Worm (Caenorhabditis elegans): ENCODE measurements around the gene grd-12.

The grd-12 gene

DNA sequence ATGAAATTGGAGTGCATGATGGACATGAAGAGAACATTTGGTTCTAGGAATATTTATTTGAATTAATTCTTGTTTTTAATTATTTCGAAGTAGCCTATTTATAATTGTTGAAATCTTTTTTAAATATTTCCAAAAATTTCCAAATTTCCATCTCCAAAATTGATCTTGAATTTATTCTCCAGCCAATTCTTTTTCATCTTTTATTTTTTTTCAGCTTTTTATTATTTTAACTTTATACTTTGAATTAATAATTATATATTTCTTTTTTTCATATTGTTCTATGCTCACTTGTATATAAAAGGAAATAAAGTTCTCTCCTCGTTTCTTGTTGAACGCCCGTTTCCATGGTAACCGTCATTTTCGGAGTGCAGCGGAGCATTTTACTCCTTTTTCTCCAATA, 1.6 kb downstream of the grd-12 start, which contains the start of gene xbx-1:
xbx-1 (plus strand) TSS at position 301 of the 400 bp plus-strand sequence.
- no peak for TF ChIP-seq him-1 (tag; optimal IDR thresholded peaks at IDR 0.05)
- TF ChIP-seq dao-5 (tag; optimal IDR thresholded peaks at IDR 0.05), result no peak
- no peak for TF ChIP-seq W03F9.2 (tag; optimal IDR thresholded peaks at IDR 0.05)

DNA sequence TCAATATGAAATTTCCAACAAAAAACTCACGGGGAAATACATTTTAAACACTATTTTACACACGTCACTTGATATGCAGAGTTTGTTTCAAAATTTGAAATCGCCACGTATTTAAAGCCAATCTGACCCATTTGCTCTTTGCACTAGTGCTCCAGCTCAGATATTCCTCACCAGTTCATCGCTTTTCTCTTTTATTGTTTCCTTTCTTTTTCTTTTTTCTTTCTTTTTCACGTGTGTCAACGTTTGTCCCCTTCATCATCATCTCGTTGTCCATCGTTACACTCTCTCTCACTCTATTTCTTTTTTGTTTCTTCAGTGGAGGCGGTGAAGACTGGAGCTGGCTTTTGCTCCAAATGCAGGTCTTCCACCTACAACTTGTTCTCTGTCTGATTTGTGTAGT, 6.3 kb downstream of the grd-12 start, which contains the start of gene F02D8.4:
F02D8.4 (plus strand) TSS at position 301 of the 400 bp plus-strand sequence.
- TF ChIP-seq him-1 (tag; optimal IDR thresholded peaks at IDR 0.05) (no peak), W03F9.2 (tag; optimal IDR thresholded peaks at IDR 0.05) (no peak), dao-5 (tag; optimal IDR thresholded peaks at IDR 0.05) (no peak)

- TF ChIP-seq W03F9.2 (tag; optimal IDR thresholded peaks at IDR 0.05) (no peak), dao-5 (tag; optimal IDR thresholded peaks at IDR 0.05) (no peak), him-1 (tag; optimal IDR thresholded peaks at IDR 0.05) (no peak)
Observed at ce11 chrV:14990843-14991242, 12.5 kb downstream of the grd-12 start, which contains the start of the genes cdt-2 and T01C3.2. TSS of gene cdt-2 (minus strand) at chrV:14991126. TSS of gene T01C3.2 (plus strand) at chrV:14991168.

ce11 chrV:14991489-14991888, 13.2 kb downstream of the grd-12 start:
- no peak for TF ChIP-seq him-1 (tag; optimal IDR thresholded peaks at IDR 0.05)
- no peak for TF ChIP-seq W03F9.2 (tag; optimal IDR thresholded peaks at IDR 0.05)
- TF ChIP-seq dao-5 (tag; optimal IDR thresholded peaks at IDR 0.05), result no peak

DNA sequence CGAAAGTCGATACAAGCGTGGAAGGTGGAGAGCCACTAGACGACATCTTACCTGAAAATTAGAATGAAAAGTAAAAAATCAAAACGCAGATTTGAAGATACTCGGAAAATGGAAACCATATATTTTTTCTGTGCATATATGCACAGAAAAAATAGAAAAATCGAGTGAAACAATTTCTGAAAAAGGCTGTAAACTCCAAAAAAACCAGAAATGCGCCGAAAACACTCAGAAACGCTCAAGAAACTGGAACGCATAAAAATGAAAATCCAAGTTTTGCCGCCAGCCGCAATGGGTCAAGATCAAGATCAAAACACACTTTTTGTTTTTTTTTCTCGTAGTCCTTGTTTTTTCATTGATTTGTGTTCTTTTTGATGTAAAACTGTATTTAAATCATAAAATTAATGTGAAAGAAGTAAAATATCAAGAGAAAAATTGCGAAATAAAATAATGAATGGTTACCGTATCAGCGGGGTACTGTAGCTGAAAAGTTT, 14.4 kb downstream of the grd-12 start, which contains the start of gene T01C3.3:
T01C3.3 (minus strand) TSS at position 51 of the 491 bp plus-strand sequence.
- TF ChIP-seq him-1 (tag; optimal IDR thresholded peaks at IDR 0.05) (no peak), W03F9.2 (tag; optimal IDR thresholded peaks at IDR 0.05) (no peak), dao-5 (tag; optimal IDR thresholded peaks at IDR 0.05) (no peak)

DNA sequence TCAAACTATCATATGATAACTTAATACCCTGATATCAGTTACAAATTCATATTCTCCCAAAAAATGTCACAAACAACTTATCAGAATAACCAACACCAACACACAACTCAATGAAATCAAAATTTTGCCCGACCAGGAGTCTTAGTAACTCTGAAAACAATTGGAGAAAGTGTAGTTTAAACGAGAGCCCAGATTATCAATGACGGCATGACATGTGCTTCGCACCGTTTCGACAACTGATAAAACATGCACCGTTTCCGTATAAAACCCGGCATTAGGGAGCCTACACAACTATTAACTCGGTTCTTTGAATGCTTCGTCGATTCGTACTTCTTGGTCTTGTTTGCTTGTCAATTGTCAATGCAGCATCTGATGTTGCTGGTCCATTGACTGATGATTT, 15.3 kb downstream of the grd-12 start, which contains the start of gene fil-1:
fil-1 (plus strand) TSS at position 219 of the 400 bp plus-strand sequence.
- no peak for TF ChIP-seq W03F9.2 (tag; optimal IDR thresholded peaks at IDR 0.05)
- TF ChIP-seq dao-5 (tag; optimal IDR thresholded peaks at IDR 0.05), result no peak
- no peak for TF ChIP-seq him-1 (tag; optimal IDR thresholded peaks at IDR 0.05)

DNA sequence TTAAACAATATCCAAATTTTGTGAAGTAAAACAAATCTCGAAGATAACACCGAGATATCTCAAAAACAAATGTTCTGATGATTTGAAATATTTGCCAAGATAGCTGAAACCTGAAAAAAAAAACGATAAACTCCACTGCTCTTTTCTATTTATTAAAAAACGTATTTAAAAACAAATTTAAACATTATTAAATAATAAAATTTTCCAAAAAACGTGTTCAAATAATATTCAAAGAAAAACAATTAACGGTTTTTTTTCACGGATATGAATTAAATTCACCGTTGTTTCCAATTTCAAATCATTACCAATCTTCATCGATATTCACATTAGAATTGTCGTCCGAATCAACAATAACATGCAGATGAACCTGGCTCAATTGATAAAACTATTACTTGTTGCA, 17.9 kb downstream of the grd-12 start, which contains the start of gene irld-14:
irld-14 (plus strand) TSS at position 301 of the 400 bp plus-strand sequence.
- no peak for TF ChIP-seq W03F9.2 (tag; optimal IDR thresholded peaks at IDR 0.05)
- TF ChIP-seq dao-5 (tag; optimal IDR thresholded peaks at IDR 0.05), result no peak
- no peak for TF ChIP-seq him-1 (tag; optimal IDR thresholded peaks at IDR 0.05)

DNA sequence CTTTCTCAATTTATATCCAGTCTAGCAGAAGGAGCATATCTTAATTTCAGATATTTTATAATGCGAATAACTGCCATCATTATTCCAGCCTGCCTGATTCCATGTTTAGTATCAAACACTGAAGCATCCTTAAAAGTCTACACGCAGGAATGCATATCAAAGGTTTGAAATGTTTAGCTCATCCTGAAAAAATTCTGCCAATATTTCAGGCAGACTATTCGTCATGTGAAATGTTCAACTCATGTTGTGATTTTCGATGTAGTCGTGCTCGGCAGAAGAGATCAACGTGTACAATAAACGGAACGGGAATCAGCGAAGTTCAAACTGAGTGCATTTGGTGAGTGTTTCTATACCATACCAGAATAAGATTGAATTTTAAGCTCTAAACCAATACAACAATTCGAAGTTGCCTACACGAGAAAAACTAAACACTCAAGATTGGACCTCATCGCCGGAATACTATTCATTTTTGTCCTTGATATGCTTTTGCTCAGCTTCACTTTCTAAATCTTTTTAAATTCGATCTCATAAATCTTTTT, 21.2 kb downstream of the grd-12 start, which contains the start of gene T01C3.11:
T01C3.11 (plus strand) TSS at position 51 of the 539 bp plus-strand sequence.
- TF ChIP-seq dao-5 (tag; optimal IDR thresholded peaks at IDR 0.05) (no peak), W03F9.2 (tag; optimal IDR thresholded peaks at IDR 0.05) (no peak), him-1 (tag; optimal IDR thresholded peaks at IDR 0.05) (no peak)

DNA sequence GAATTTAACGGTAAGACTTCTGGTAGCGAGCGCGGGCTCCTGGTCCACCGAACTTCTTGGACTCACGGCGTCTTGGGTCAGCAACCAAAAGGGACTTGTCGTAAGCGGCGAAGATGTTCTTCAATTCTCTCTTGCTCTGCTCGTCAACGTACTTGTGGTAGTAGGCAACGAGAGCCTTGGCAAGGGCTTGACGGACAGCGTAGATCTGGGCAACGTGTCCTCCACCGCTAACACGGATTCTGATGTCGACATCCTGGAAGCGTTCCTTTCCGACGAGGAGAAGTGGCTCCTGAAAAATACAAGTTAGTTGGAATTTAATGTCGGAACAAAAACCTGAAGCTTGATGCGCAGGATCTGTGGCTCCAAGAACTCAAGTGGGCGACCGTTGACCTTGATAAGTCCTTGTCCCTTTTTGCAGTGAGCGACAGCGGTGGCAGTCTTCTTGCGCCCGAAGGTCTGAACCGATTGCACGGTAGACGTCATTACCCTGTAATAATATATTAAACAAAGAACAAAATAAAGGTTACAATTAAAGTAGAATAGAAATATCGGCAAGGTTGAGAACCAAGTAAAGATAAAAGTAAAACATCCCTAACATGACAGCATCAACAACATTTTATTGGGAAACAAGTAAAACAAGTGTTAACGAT, 21.9 kb downstream of the grd-12 start, which contains the start of gene rps-16:
rps-16 (minus strand) TSS at position 487 of the 650 bp plus-strand sequence.
- no peak for TF ChIP-seq W03F9.2 (tag; optimal IDR thresholded peaks at IDR 0.05)
- peak; percentile 19 for TF ChIP-seq dao-5 (tag; optimal IDR thresholded peaks at IDR 0.05)
- no peak for TF ChIP-seq him-1 (tag; optimal IDR thresholded peaks at IDR 0.05)

- TF ChIP-seq dao-5 (tag; optimal IDR thresholded peaks at IDR 0.05) (no peak), W03F9.2 (tag; optimal IDR thresholded peaks at IDR 0.05) (no peak), him-1 (tag; optimal IDR thresholded peaks at IDR 0.05) (no peak)
Observed at ce11 chrV:15001536-15001935, 23.2 kb downstream of the grd-12 start.

DNA sequence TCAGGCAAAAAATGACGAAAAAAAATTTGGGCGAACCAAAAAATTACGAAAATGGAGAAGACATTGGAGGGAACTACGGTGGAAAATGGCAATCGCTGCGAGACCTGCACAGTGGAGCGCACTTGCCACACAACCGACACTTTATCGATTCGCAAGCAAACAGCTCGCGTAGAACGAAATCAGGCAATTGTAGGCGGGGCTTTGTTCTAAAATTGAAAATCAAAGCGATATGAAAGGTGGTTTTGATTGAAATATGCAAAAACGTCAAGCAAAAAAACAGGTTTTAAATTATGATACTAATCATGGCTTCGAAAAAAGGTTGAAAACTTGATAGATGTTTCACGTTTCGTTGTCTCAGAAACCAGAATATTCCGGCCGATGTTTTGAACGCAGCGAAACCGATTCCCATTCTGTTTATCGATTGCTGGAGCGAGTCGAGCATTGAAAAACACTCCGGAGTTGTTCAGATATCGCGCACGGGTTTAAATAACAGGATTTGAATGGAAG, 23.9 kb downstream of the grd-12 start, which contains the start of the genes fib-1 and mut-15:
fib-1 (minus strand) TSS at position 40 of the 507 bp plus-strand sequence.
mut-15 (plus strand) TSS at position 360 of the 507 bp plus-strand sequence.
- TF ChIP-seq W03F9.2 (tag; optimal IDR thresholded peaks at IDR 0.05) (peak; percentile 90), him-1 (tag; optimal IDR thresholded peaks at IDR 0.05) (peak; percentile 55), dao-5 (tag; optimal IDR thresholded peaks at IDR 0.05) (no peak)

DNA sequence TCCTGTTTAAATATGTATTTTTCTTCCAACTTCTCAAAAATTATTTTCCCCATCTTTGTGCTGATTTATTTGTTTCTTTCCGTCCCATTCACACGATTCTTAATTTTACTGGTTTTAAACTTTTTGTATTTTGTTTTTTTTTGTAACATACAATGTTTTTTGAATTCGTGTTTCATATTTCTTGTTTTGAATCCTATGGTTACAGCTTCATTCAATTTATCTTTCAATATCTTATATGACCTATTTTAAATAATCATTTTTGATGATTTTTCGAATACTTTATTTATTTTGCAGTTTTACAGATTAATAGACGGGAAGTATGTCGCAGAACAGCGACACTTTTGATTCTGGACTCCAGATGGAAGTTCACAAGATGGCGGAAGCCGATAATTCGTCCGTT, 26.5 kb downstream of the grd-12 start, which contains the start of gene hrde-2:
hrde-2 (plus strand) TSS at position 301 of the 400 bp plus-strand sequence.
- TF ChIP-seq him-1 (tag; optimal IDR thresholded peaks at IDR 0.05) (no peak), W03F9.2 (tag; optimal IDR thresholded peaks at IDR 0.05) (no peak), dao-5 (tag; optimal IDR thresholded peaks at IDR 0.05) (no peak)

ce11 chrV:15011560-15011959, 33.3 kb downstream of the grd-12 start, which contains the start of gene nmr-2:
TSS of gene nmr-2 (minus strand) at chrV:15011660.
- TF ChIP-seq dao-5 (tag; optimal IDR thresholded peaks at IDR 0.05) (no peak), him-1 (tag; optimal IDR thresholded peaks at IDR 0.05) (no peak), W03F9.2 (tag; optimal IDR thresholded peaks at IDR 0.05) (no peak)

All from whole organism, L4/young adult.